Worm (Caenorhabditis elegans) whole organism, midembryonic: ENCODE results near the gene ins-34.

Source experiments
- T22C8.4 ChIP-seq: fragments of 200-800 bp; sonication (Bioruptor generic); IDR thresholded peaks from 2 replicates; pipeline ENCODE4 v1.3.6; 2022; ENCODE audit warnings: missing genetic modification characterization, missing compliant biosample characterization
- flt-1 ChIP-seq: fragments of 200-800 bp; sonication (Bioruptor generic); IDR thresholded peaks from 2 replicates; pipeline ENCODE4 v1.3.6; 2022; ENCODE audit warnings: missing genetic modification characterization, missing compliant biosample characterization
- ref-1 ChIP-seq: fragments of 200-800 bp; sonication (Bioruptor generic); conservative IDR thresholded peaks from 2 replicates; pipeline ENCODE4 v1.3.6; 2022; ENCODE audit warnings: missing genetic modification reagents, missing genetic modification characterization, missing compliant biosample characterization
- tab-1 ChIP-seq: fragments of 200-800 bp; sonication (Bioruptor generic); IDR thresholded peaks from 2 replicates; pipeline ENCODE4 v1.3.6; 2022; ENCODE audit warnings: missing genetic modification characterization, missing compliant biosample characterization
- ztf-23 ChIP-seq: fragments of 200-800 bp; sonication (Bioruptor generic); IDR thresholded peaks from 2 replicates; pipeline ENCODE4 v1.3.6; 2022; ENCODE audit warnings: missing genetic modification reagents, missing genetic modification characterization, missing compliant biosample characterization

DNA sequence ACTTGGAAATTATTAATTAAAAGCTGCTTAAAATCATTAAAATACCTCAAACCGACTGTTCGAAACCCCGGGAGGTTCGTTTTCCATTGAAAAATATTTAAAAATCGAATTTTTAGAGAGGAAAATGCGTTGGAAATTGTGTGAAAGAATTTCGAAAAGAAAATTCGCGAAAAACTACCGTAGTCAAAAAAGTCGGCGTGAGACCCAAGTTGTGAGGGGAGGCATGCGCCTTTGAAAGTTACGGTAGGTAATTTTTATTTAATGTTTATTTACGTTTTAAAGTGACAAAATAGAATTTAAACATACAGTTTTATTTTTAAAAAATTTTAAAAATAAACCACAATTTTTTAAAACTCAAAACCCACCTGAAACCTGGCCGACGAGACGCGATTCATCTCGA lies 9.2 kb downstream of the ins-34 start:
- no peak for TF ChIP-seq T22C8.4 (GFP tag; lab: Robert Waterston, UW)
- no peak for TF ChIP-seq flt-1 (GFP tag; lab: Robert Waterston, UW)
- no peak for TF ChIP-seq tab-1 (GFP tag; lab: Robert Waterston, UW)
- no peak for TF ChIP-seq ref-1 (GFP tag; lab: Robert Waterston, UW)
- no peak for TF ChIP-seq ztf-23 (GFP tag; lab: Robert Waterston, UW)
